Fruit fly (Drosophila melanogaster): ENCODE data around the gene Sema1a.

Gene Sema1a

dm6 chr2L:8543102-8543501 lies 1.2 kb downstream of the Sema1a start (continued):
- TF ChIP-seq CG11456 (GFP tag; IDR thresholded peaks at IDR 0.05), result no peak
- TF ChIP-seq lilli (GFP tag; optimal IDR thresholded peaks at IDR 0.05), result no peak
- TF ChIP-seq CG7839 (tag; optimal IDR thresholded peaks at IDR 0.05), result no peak
- TF ChIP-seq zf30C (GFP tag; optimal IDR thresholded peaks at IDR 0.05), result peak; percentile 6
- TF ChIP-seq CG6272 (GFP tag; IDR thresholded peaks at IDR 0.05), result no peak
- TF ChIP-seq Optix (GFP tag; IDR thresholded peaks at IDR 0.05), result no peak
- no peak for TF ChIP-seq oc (tag; optimal IDR thresholded peaks at IDR 0.05)
- TF ChIP-seq CG6854 (GFP tag; optimal IDR thresholded peaks at IDR 0.05), result no peak
- no peak for TF ChIP-seq cad (GFP tag; optimal IDR thresholded peaks at IDR 0.05)
- peak; percentile 28 for TF ChIP-seq nom (GFP tag; optimal IDR thresholded peaks at IDR 0.05)
- peak; percentile 24 for TF ChIP-seq dm (GFP tag; optimal IDR thresholded peaks at IDR 0.05)
- TF ChIP-seq ci (GFP tag; IDR thresholded peaks at IDR 0.05), result peak; percentile 80; the same call in 2 of the 3 replicates
- TF ChIP-seq Xrp1 (GFP tag; IDR thresholded peaks at IDR 0.05), result no peak
- no peak for TF ChIP-seq ATbp (GFP tag; optimal IDR thresholded peaks at IDR 0.05)
- no peak for TF ChIP-seq tio (GFP tag; optimal IDR thresholded peaks at IDR 0.05)
- TF ChIP-seq ro (GFP tag; IDR thresholded peaks at IDR 0.05), result no peak
- TF ChIP-seq sd (tag; optimal IDR thresholded peaks at IDR 0.05), result no peak
- no peak for TF ChIP-seq Side (GFP tag; optimal IDR thresholded peaks at IDR 0.05)
- TF ChIP-seq HLH4C (GFP tag; IDR thresholded peaks at IDR 0.05; ENCODE audit: partially characterized antibody), result no peak
- TF ChIP-seq Pdp1 (GFP tag; optimal IDR thresholded peaks at IDR 0.05), result peak in 1 of 2 experiments; percentile 30
- peak; percentile 10; the same call in 1 of the 3 replicates for TF ChIP-seq CG34422 (GFP tag; IDR thresholded peaks at IDR 0.05)
- TF ChIP-seq pnt (GFP tag; optimal IDR thresholded peaks at IDR 0.05), result no peak
- no peak for TF ChIP-seq CG13123 (GFP tag; optimal IDR thresholded peaks at IDR 0.05)
- no peak for TF ChIP-seq CG5953 (GFP tag; IDR thresholded peaks at IDR 0.05)
- no peak for TF ChIP-seq CG7271 (tag; optimal IDR thresholded peaks at IDR 0.05)
- no peak for TF ChIP-seq tgo (GFP tag; IDR thresholded peaks at IDR 0.05)
- no peak for TF ChIP-seq CG4707 (GFP tag; optimal IDR thresholded peaks at IDR 0.05)
- no peak for TF ChIP-seq tup (GFP tag; optimal IDR thresholded peaks at IDR 0.05)
- TF ChIP-seq Myb (GFP tag; optimal IDR thresholded peaks at IDR 0.05), result peak; percentile 1
- TF ChIP-seq CG14965 (GFP tag; optimal IDR thresholded peaks at IDR 0.05; ENCODE audit: borderline replicate concordance), result no peak
- TF ChIP-seq nmo (GFP tag; optimal IDR thresholded peaks at IDR 0.05), result no peak
- TF ChIP-seq jigr1 (GFP tag; IDR thresholded peaks at IDR 0.05), result no peak
- peak; percentile 65 for TF ChIP-seq bbx (GFP tag; IDR thresholded peaks at IDR 0.05; ENCODE audit: partially characterized antibody)
- no peak for TF ChIP-seq Kr (GFP tag; optimal IDR thresholded peaks at IDR 0.05)
- TF ChIP-seq CG11696 (GFP tag; IDR thresholded peaks at IDR 0.05), result no peak
- no peak for TF ChIP-seq mirr (GFP tag; optimal IDR thresholded peaks at IDR 0.05)
- TF ChIP-seq usp (GFP tag; optimal IDR thresholded peaks at IDR 0.05), result no peak
- peak; percentile 38 for TF ChIP-seq ewg (GFP tag; optimal IDR thresholded peaks at IDR 0.05)
- no peak for TF ChIP-seq CG10654 (GFP tag; optimal IDR thresholded peaks at IDR 0.05)
- TF ChIP-seq Spps (tag; optimal IDR thresholded peaks at IDR 0.05), result no peak
- no peak for TF ChIP-seq Atf-2 (GFP tag; optimal IDR thresholded peaks at IDR 0.05)
- no peak for TF ChIP-seq gsb-n (tag; optimal IDR thresholded peaks at IDR 0.05)
- TF ChIP-seq shn (GFP tag; optimal IDR thresholded peaks at IDR 0.05), result no peak
- no peak for TF ChIP-seq CG1024 (GFP tag; IDR thresholded peaks at IDR 0.05)
- TF ChIP-seq CG5180 (GFP tag; optimal IDR thresholded peaks at IDR 0.05), result no peak
- peak; percentile 34 for TF ChIP-seq CG12659 (GFP tag; optimal IDR thresholded peaks at IDR 0.05)
- TF ChIP-seq cas (GFP tag; IDR thresholded peaks at IDR 0.05), result no peak
- no peak for TF ChIP-seq ttk (GFP tag; IDR thresholded peaks at IDR 0.05)
- TF ChIP-seq CG6654 (GFP tag; optimal IDR thresholded peaks at IDR 0.05), result no peak
- TF ChIP-seq Hey (tag; optimal IDR thresholded peaks at IDR 0.05), result no peak
- no peak for TF ChIP-seq h (optimal IDR thresholded peaks at IDR 0.05)
- TF ChIP-seq pum (GFP tag; optimal IDR thresholded peaks at IDR 0.05), result no peak

Data from whole organism, embryonic.